Worm (Caenorhabditis elegans): ENCODE data around the gene Y45F3A.9.

Gene Y45F3A.9

ce11 chrIII:10621208-10621607 lies 26.2 kb upstream of the Y45F3A.9 start, which contains the start of the genes lron-10 and hpr-9 (continued):
- peak; percentile 80 for TF ChIP-seq dmd-6 (GFP tag; IDR thresholded peaks at IDR 0.05)
- TF ChIP-seq spr-3 (GFP tag; optimal IDR thresholded peaks at IDR 0.05): no peak
- no peak for TF ChIP-seq cey-2 (tag; optimal IDR thresholded peaks at IDR 0.05; ENCODE audit: borderline replicate concordance, insufficient read depth)
- peak; percentile 74 for TF ChIP-seq ceh-20 (GFP tag; IDR thresholded peaks at IDR 0.05)
- TF ChIP-seq madf-9 (GFP tag; conservative IDR thresholded peaks at IDR 0.05): peak; percentile 83; the same call in 1 of the 2 replicates
- no peak for TF ChIP-seq F10B5.3 (tag; optimal IDR thresholded peaks at IDR 0.05)
- TF ChIP-seq hmg-1.1 (GFP tag; IDR thresholded peaks at IDR 0.05): peak; percentile 40
- TF ChIP-seq ztf-11 (tag; optimal IDR thresholded peaks at IDR 0.05): no peak
- no peak for TF ChIP-seq lin-13 (GFP tag; optimal IDR thresholded peaks at IDR 0.05)
- TF ChIP-seq tra-1 (GFP tag; IDR thresholded peaks at IDR 0.05): peak; percentile 68; the same call in 1 of the 2 replicates
- TF ChIP-seq ceh-44 (GFP tag; IDR thresholded peaks at IDR 0.05): peak; percentile 25; the same call in 1 of the 2 replicates
- peak; percentile 62; the same call in 1 of the 2 replicates for TF ChIP-seq lin-29 (GFP tag; IDR thresholded peaks at IDR 0.05)
- TF ChIP-seq aha-1 (tag): peak; percentile 86
- peak; percentile 34 for TF ChIP-seq T20F7.1 (GFP tag; optimal IDR thresholded peaks at IDR 0.05)
- no peak for TF ChIP-seq R02D3.7 (tag; optimal IDR thresholded peaks at IDR 0.05)
- no peak for TF ChIP-seq tag-97 (GFP tag; IDR thresholded peaks at IDR 0.05)
- TF ChIP-seq arid-1 (GFP tag; conservative IDR thresholded peaks at IDR 0.05): 0 out of 2 replicates have a peak, but pooled peaks have one; percentile 34
- no peak for TF ChIP-seq egl-27 (tag; optimal IDR thresholded peaks at IDR 0.05)
- peak; percentile 62 for TF ChIP-seq mxl-3 (GFP tag; optimal IDR thresholded peaks at IDR 0.05)
- TF ChIP-seq F37D6.2 (tag; optimal IDR thresholded peaks at IDR 0.05): peak; percentile 12
- TF ChIP-seq ztf-7 (tag; optimal IDR thresholded peaks at IDR 0.05): peak; percentile 20
- no peak for TF ChIP-seq zip-11 (GFP tag; IDR thresholded peaks at IDR 0.05)
- no peak for TF ChIP-seq gei-8 (GFP tag; optimal IDR thresholded peaks at IDR 0.05)
- TF ChIP-seq lin-15B (tag; optimal IDR thresholded peaks at IDR 0.05): no peak
- 0 out of 2 replicates have a peak, but pooled peaks have one; percentile 43 for TF ChIP-seq zfp-3 (GFP tag; conservative IDR thresholded peaks at IDR 0.05)
- no peak for TF ChIP-seq Y48G9A.11 (GFP tag; IDR thresholded peaks at IDR 0.05)
- TF ChIP-seq nhr-6 (tag; optimal IDR thresholded peaks at IDR 0.05): peak; percentile 18
- peak; percentile 93 for TF ChIP-seq unc-130 (GFP tag; optimal IDR thresholded peaks at IDR 0.05)
- no peak for TF ChIP-seq fkh-10 (GFP tag; optimal IDR thresholded peaks at IDR 0.05)
- no peak for TF ChIP-seq daf-12 (tag; optimal IDR thresholded peaks at IDR 0.05)
- no peak for TF ChIP-seq unc-39 (tag; optimal IDR thresholded peaks at IDR 0.05)
- peak in 1 of 2 experiments; percentile 94 for TF ChIP-seq hif-1 (tag; optimal IDR thresholded peaks at IDR 0.05)
- no peak for TF ChIP-seq skn-1 (tag; optimal IDR thresholded peaks at IDR 0.05)
- peak; percentile 91 for TF ChIP-seq dmd-9 (GFP tag; IDR thresholded peaks at IDR 0.05)
- peak; percentile 75 for TF ChIP-seq mep-1 (tag; optimal IDR thresholded peaks at IDR 0.05)
- TF ChIP-seq hlh-30 (tag; optimal IDR thresholded peaks at IDR 0.05; ENCODE audit: insufficient read depth): peak; percentile 92
- no peak for TF ChIP-seq Y5F2A.4 (GFP tag; optimal IDR thresholded peaks at IDR 0.05)
- TF ChIP-seq F49E8.2 (tag; optimal IDR thresholded peaks at IDR 0.05; ENCODE audit: borderline replicate concordance): peak; percentile 57
- peak; percentile 86 for TF ChIP-seq hlh-11 (tag; optimal IDR thresholded peaks at IDR 0.05)
- peak; percentile 86 for TF ChIP-seq duxl-1 (tag; optimal IDR thresholded peaks at IDR 0.05; ENCODE audit: poor library complexity)
- TF ChIP-seq aly-2 (tag; optimal IDR thresholded peaks at IDR 0.05): no peak
- TF ChIP-seq ZK337.2 (GFP tag; IDR thresholded peaks at IDR 0.05): peak; percentile 94
- TF ChIP-seq lin-39 (tag; optimal IDR thresholded peaks at IDR 0.05): no peak
- TF ChIP-seq nhr-48 (tag; optimal IDR thresholded peaks at IDR 0.05): peak; percentile 58
- peak; percentile 23 for TF ChIP-seq nhr-77 (tag; optimal IDR thresholded peaks at IDR 0.05)
- peak; percentile 61 for TF ChIP-seq rbr-2 (tag; optimal IDR thresholded peaks at IDR 0.05)
- TF ChIP-seq fos-1 (tag; optimal IDR thresholded peaks at IDR 0.05): no peak
- TF ChIP-seq jun-1 (tag; optimal IDR thresholded peaks at IDR 0.05): no peak
- TF ChIP-seq mdl-1 (tag; optimal IDR thresholded peaks at IDR 0.05): peak; percentile 51 to 85
- TF ChIP-seq ctbp-1 (GFP tag; IDR thresholded peaks at IDR 0.05): no peak
- TF ChIP-seq ceh-32 (tag; optimal IDR thresholded peaks at IDR 0.05; ENCODE audit: poor library complexity): no peak

Measured in whole organism, L4 larva.